Worm (Caenorhabditis elegans) whole organism, late embryonic: ENCODE data around the gene ceh-43.
A peak's percentile ranks its signal among the peaks of the same experiment; 100 is the strongest.

Experiments used
- C08G9.2 ChIP-seq: sonication (generic microtip); optimal IDR thresholded peaks from 2 replicates; lab custom pipeline; 2016; ENCODE audit warnings: mild to moderate bottlenecking, missing genetic modification characterization, moderate library complexity, missing compliant biosample characterization
- C38D4.7 ChIP-seq: fragments of 200-800 bp; sonication (Bioruptor generic); optimal IDR thresholded peaks from 2 replicates; lab custom pipeline; 2018; ENCODE audit warnings: mild to moderate bottlenecking, missing genetic modification characterization, moderate library complexity, missing compliant biosample characterization
- T23F11.4 ChIP-seq: fragments of 200-800 bp; sonication (Bioruptor generic); optimal IDR thresholded peaks from 2 replicates; lab custom pipeline; 2018; ENCODE audit warnings: mild to moderate bottlenecking, missing genetic modification characterization, missing compliant biosample characterization
- ama-1 ChIP-seq: fragments of 150-350 bp; optimal IDR thresholded peaks from 2 replicates; lab custom pipeline; 2014
- ceh-14 ChIP-seq: sonication (generic microtip); optimal IDR thresholded peaks from 2 replicates; lab custom pipeline; 2016; ENCODE audit warnings: missing genotype, missing genetic modification characterization, missing compliant biosample characterization
- ceh-18 ChIP-seq: sonication (generic microtip); optimal IDR thresholded peaks from 2 replicates; lab custom pipeline; 2016; ENCODE audit warnings: missing genetic modification characterization, missing compliant biosample characterization
- ceh-22 ChIP-seq: sonication (generic microtip); optimal IDR thresholded peaks from 2 replicates; lab custom pipeline; 2017; ENCODE audit warnings: missing biosample characterization, missing genetic modification characterization
- ceh-31 ChIP-seq: sonication (generic microtip); optimal IDR thresholded peaks from 2 replicates; lab custom pipeline; 2016; ENCODE audit warnings: missing genetic modification characterization, missing compliant biosample characterization
- ceh-34 ChIP-seq: sonication (generic microtip); optimal IDR thresholded peaks from 2 replicates; lab custom pipeline; 2016; ENCODE audit warnings: mild to moderate bottlenecking, missing genetic modification characterization, missing compliant biosample characterization
- ceh-48 ChIP-seq: sonication (generic microtip); optimal IDR thresholded peaks from 2 replicates; lab custom pipeline; 2016; ENCODE audit warnings: missing genetic modification characterization, inconsistent platforms, missing compliant biosample characterization
- ceh-6 ChIP-seq: fragments of 200-800 bp; sonication (Bioruptor generic); optimal IDR thresholded peaks from 2 replicates; lab custom pipeline; 2018; ENCODE audit warnings: mild to moderate bottlenecking, missing genetic modification characterization, missing compliant biosample characterization
- che-1 ChIP-seq: sonication (generic microtip); optimal IDR thresholded peaks from 2 replicates; lab custom pipeline; 2016; ENCODE audit warnings: mild to moderate bottlenecking, missing genetic modification characterization, missing compliant biosample characterization
- dmd-4 ChIP-seq: sonication (generic microtip); optimal IDR thresholded peaks from 2 replicates; lab custom pipeline; 2016; ENCODE audit warnings: borderline replicate concordance, missing genetic modification characterization, missing compliant biosample characterization
- elt-2 ChIP-seq: sonication (generic microtip); optimal IDR thresholded peaks from 2 replicates; lab custom pipeline; 2016; ENCODE audit warnings: missing genetic modification reagents, missing genetic modification characterization, missing compliant biosample characterization
- eyg-1 ChIP-seq: sonication (generic microtip); optimal IDR thresholded peaks from 2 replicates; lab custom pipeline; 2016; ENCODE audit warnings: missing genotype, missing genetic modification characterization, missing compliant biosample characterization
- fax-1 ChIP-seq: sonication (generic microtip); optimal IDR thresholded peaks from 2 replicates; lab custom pipeline; 2016; ENCODE audit warnings: missing genotype, missing genetic modification characterization, missing compliant biosample characterization
- fkh-6 ChIP-seq: sonication (generic microtip); optimal IDR thresholded peaks from 2 replicates; lab custom pipeline; 2016; ENCODE audit warnings: missing genetic modification characterization, missing compliant biosample characterization
- gmeb-2 ChIP-seq: sonication (generic microtip); optimal IDR thresholded peaks from 2 replicates; lab custom pipeline; 2016; ENCODE audit warnings: missing genetic modification characterization, inconsistent platforms, missing compliant biosample characterization
- hlh-13 ChIP-seq: fragments of 200-800 bp; sonication (Bioruptor generic); optimal IDR thresholded peaks from 2 replicates; lab custom pipeline; 2018; ENCODE audit warnings: mild to moderate bottlenecking, missing genetic modification characterization, missing compliant biosample characterization
- hlh-15 ChIP-seq: sonication (generic microtip); optimal IDR thresholded peaks from 2 replicates; lab custom pipeline; 2016; ENCODE audit warnings: missing genetic modification characterization, missing compliant biosample characterization
- hlh-30 ChIP-seq: sonication (generic microtip); optimal IDR thresholded peaks from 2 replicates; lab custom pipeline; 2017; ENCODE audit warnings: antibody characterized with exemption, missing genetic modification characterization, missing compliant biosample characterization; ENCODE audit not compliant: insufficient read depth
- hlh-6 ChIP-seq: sonication (generic microtip); optimal IDR thresholded peaks from 2 replicates; lab custom pipeline; 2016; ENCODE audit warnings: missing genotype, missing genetic modification characterization, missing compliant biosample characterization
- lim-6 ChIP-seq: sonication (generic microtip); optimal IDR thresholded peaks from 2 replicates; lab custom pipeline; 2016; ENCODE audit warnings: missing genetic modification characterization, missing compliant biosample characterization
- nhr-11 ChIP-seq: fragments of 150-350 bp; optimal IDR thresholded peaks from 2 replicates; lab custom pipeline; 2014; ENCODE audit warnings: missing biosample characterization, missing genetic modification characterization
- nhr-232 ChIP-seq: sonication (generic microtip); optimal IDR thresholded peaks from 2 replicates; lab custom pipeline; 2016; ENCODE audit warnings: missing genetic modification characterization, missing compliant biosample characterization
- odd-2 ChIP-seq: sonication (generic microtip); optimal IDR thresholded peaks from 2 replicates; lab custom pipeline; 2017; ENCODE audit warnings: antibody characterized with exemption, mild to moderate bottlenecking, missing genetic modification characterization, missing compliant biosample characterization
- pax-1 ChIP-seq: fragments of 150-350 bp; optimal IDR thresholded peaks from 2 replicates; lab custom pipeline; 2014; ENCODE audit warnings: missing biosample characterization, missing genetic modification characterization
- pha-2 ChIP-seq: sonication (generic microtip); optimal IDR thresholded peaks from 2 replicates; lab custom pipeline; 2017; ENCODE audit warnings: mild to moderate bottlenecking, missing genetic modification characterization, missing compliant biosample characterization
- pqm-1 ChIP-seq: sonication (generic microtip); optimal IDR thresholded peaks from 2 replicates; lab custom pipeline; 2016; ENCODE audit warnings: missing genetic modification characterization, missing compliant biosample characterization
- pros-1 ChIP-seq: fragments of 150-350 bp; optimal IDR thresholded peaks from 2 replicates; lab custom pipeline; 2014; ENCODE audit warnings: missing biosample characterization, missing genetic modification reagents, missing genetic modification characterization
- sdc-2 ChIP-seq: sonication (generic microtip); optimal IDR thresholded peaks from 2 replicates; lab custom pipeline; 2016; ENCODE audit warnings: missing genotype, missing genetic modification characterization, missing compliant biosample characterization
- syd-9 ChIP-seq: sonication (generic microtip); optimal IDR thresholded peaks from 2 replicates; lab custom pipeline; 2016; ENCODE audit warnings: mild to moderate bottlenecking, missing genetic modification characterization, moderate library complexity, missing compliant biosample characterization
- tbx-2 ChIP-seq: sonication (generic microtip); optimal IDR thresholded peaks from 2 replicates; lab custom pipeline; 2016; ENCODE audit warnings: missing genetic modification characterization, missing compliant biosample characterization
- ttx-3 ChIP-seq: sonication (generic microtip); optimal IDR thresholded peaks from 2 replicates; lab custom pipeline; 2016; ENCODE audit warnings: missing genetic modification reagents, missing genetic modification characterization, missing compliant biosample characterization
- unc-42 ChIP-seq: sonication (generic microtip); optimal IDR thresholded peaks from 2 replicates; lab custom pipeline; 2016; ENCODE audit warnings: missing genotype, missing genetic modification characterization, missing compliant biosample characterization
- ztf-16 ChIP-seq: sonication (generic microtip); optimal IDR thresholded peaks from 2 replicates; lab custom pipeline; 2017; ENCODE audit warnings: missing genetic modification characterization, missing compliant biosample characterization

Gene ceh-43

ce11 chrIII:4494541-4495010, 44.8 kb upstream of the ceh-43 start:
- TF ChIP-seq hlh-15 (tag; lab: Kevin White, UChicago) (no peak), hlh-30 (tag; lab: Kevin White, UChicago) (peak; percentile 63), elt-2 (tag; lab: Kevin White, UChicago) (peak; percentile 50)

ce11 chrIII:4493008-4493777, 43.5 kb upstream of the ceh-43 start:
- TF ChIP-seq unc-42 (tag; lab: Kevin White, UChicago) = no peak
- no peak for TF ChIP-seq fax-1
- TF ChIP-seq ceh-14 = no peak
- no peak for TF ChIP-seq ceh-31 (tag; lab: Kevin White, UChicago)
- no peak for TF ChIP-seq pax-1 (tag; lab: Kevin White, UChicago)
- no peak for TF ChIP-seq odd-2 (tag; lab: Kevin White, UChicago)
- no peak for TF ChIP-seq gmeb-2 (tag; lab: Kevin White, UChicago)
- no peak for TF ChIP-seq nhr-232 (tag; lab: Kevin White, UChicago)
- no peak for TF ChIP-seq dmd-4 (tag; lab: Kevin White, UChicago)
- TF ChIP-seq lim-6 = no peak
- no peak for TF ChIP-seq fkh-6
- TF ChIP-seq ttx-3 = no peak

- TF ChIP-seq ceh-6 (GFP tag; lab: Kevin White, UChicago) = no peak
- no peak for TF ChIP-seq pros-1
- TF ChIP-seq ceh-48 (tag; lab: Kevin White, UChicago) = no peak
- TF ChIP-seq pqm-1 (tag; lab: Kevin White, UChicago) = no peak
- no peak for TF ChIP-seq fkh-6
- no peak for TF ChIP-seq ztf-16
- TF ChIP-seq C08G9.2 (tag; lab: Kevin White, UChicago) = no peak
- no peak for TF ChIP-seq ceh-14
- no peak for TF ChIP-seq ama-1 (lab: Kevin White, UChicago)
- no peak for TF ChIP-seq hlh-6
- no peak for TF ChIP-seq dmd-4 (tag; lab: Kevin White, UChicago)
- TF ChIP-seq ceh-34 (tag; lab: Kevin White, UChicago) = no peak
- no peak for TF ChIP-seq C38D4.7
- TF ChIP-seq gmeb-2 (tag; lab: Kevin White, UChicago) = no peak
- TF ChIP-seq unc-42 (tag; lab: Kevin White, UChicago) = no peak
- TF ChIP-seq T23F11.4 (GFP tag; lab: Kevin White, UChicago) = no peak
Measured at ce11 chrIII:4491164-4492144, 41.7 kb upstream of the ceh-43 start.

- TF ChIP-seq ceh-34 (tag; lab: Kevin White, UChicago) (no peak), ceh-22 (no peak), sdc-2 (no peak), syd-9 (tag; lab: Kevin White, UChicago) (no peak), nhr-232 (tag; lab: Kevin White, UChicago) (no peak), eyg-1 (tag; lab: Kevin White, UChicago) (no peak), ceh-18 (tag; lab: Kevin White, UChicago) (no peak), che-1 (tag; lab: Kevin White, UChicago) (no peak), hlh-13 (no peak), pha-2 (tag; lab: Kevin White, UChicago) (no peak), fax-1 (no peak), nhr-11 (no peak), ceh-6 (GFP tag; lab: Kevin White, UChicago) (no peak), pqm-1 (tag; lab: Kevin White, UChicago) (no peak), elt-2 (tag; lab: Kevin White, UChicago) (no peak), tbx-2 (no peak), ceh-14 (no peak)
Measured at ce11 chrIII:4488892-4489409, 39.2 kb upstream of the ceh-43 start, which contains the start of gene cpg-1. Gene cpg-1 (plus strand): TSS chrIII:4489359.
